Worm (Caenorhabditis elegans) whole organism, L1 larva: ENCODE data around the gene sec-61.B.

Experiments
- C16A3.4 ChIP-seq: fragments of 150-350 bp; optimal IDR thresholded peaks from 2 replicates; lab custom pipeline; 2014; ENCODE audit warnings: missing biosample characterization, missing genetic modification characterization
- C34B4.2 ChIP-seq: sonication (generic microtip); optimal IDR thresholded peaks from 2 replicates; lab custom pipeline; 2017; ENCODE audit warnings: mild to moderate bottlenecking, missing genetic modification characterization, missing compliant biosample characterization
- alr-1 ChIP-seq: fragments of 200-800 bp; sonication (Bioruptor generic); optimal IDR thresholded peaks from 2 replicates; lab custom pipeline; 2018; ENCODE audit warnings: borderline replicate concordance, mild to moderate bottlenecking, missing genetic modification characterization, missing compliant biosample characterization
- ceh-63 ChIP-seq: fragments of 200-800 bp; sonication (Bioruptor generic); optimal IDR thresholded peaks from 2 replicates; lab custom pipeline; 2018; ENCODE audit warnings: mild to moderate bottlenecking, missing genetic modification characterization, missing compliant biosample characterization
- ceh-8 ChIP-seq: fragments of 200-800 bp; sonication (Bioruptor generic); optimal IDR thresholded peaks from 2 replicates; lab custom pipeline; 2018; ENCODE audit warnings: mild to moderate bottlenecking, missing genetic modification characterization, moderate library complexity, missing compliant biosample characterization
- ceh-90 ChIP-seq: sonication (generic microtip); optimal IDR thresholded peaks from 2 replicates; lab custom pipeline; 2016; ENCODE audit warnings: missing genetic modification characterization, missing compliant biosample characterization
- dpl-1 ChIP-seq, 3 experiments: fragments of 150-350 bp in 2 of 3; sonication (generic microtip) in 1 of 3; optimal IDR thresholded peaks; 2 replicates each; lab custom pipeline; 2014 to 2017; ENCODE audit warnings: missing biosample characterization in 3 of 3, missing genetic modification characterization in 3 of 3, missing genetic modification reagents in 3 of 3
- dsc-1 ChIP-seq: sonication (generic microtip); optimal IDR thresholded peaks from 2 replicates; lab custom pipeline; 2016; ENCODE audit warnings: mild to moderate bottlenecking, missing genetic modification characterization, missing compliant biosample characterization
- elt-2 ChIP-seq: sonication (generic microtip); optimal IDR thresholded peaks from 2 replicates; lab custom pipeline; 2016; ENCODE audit warnings: missing genetic modification characterization, mild to moderate bottlenecking, inconsistent platforms, missing compliant biosample characterization, missing genetic modification reagents
- ets-5 ChIP-seq: fragments of 200-800 bp; sonication (Bioruptor generic); IDR thresholded peaks from 2 replicates; pipeline ENCODE4 v1.3.6; 2022; ENCODE audit warnings: missing genetic modification characterization, missing compliant biosample characterization
- fkh-10 ChIP-seq: sonication (generic microtip); optimal IDR thresholded peaks from 2 replicates; lab custom pipeline; 2017; ENCODE audit warnings: missing biosample characterization, missing genetic modification reagents, missing genetic modification characterization
- fkh-4 ChIP-seq: sonication (generic microtip); optimal IDR thresholded peaks from 2 replicates; lab custom pipeline; 2016; ENCODE audit warnings: missing compliant biosample characterization, missing genetic modification characterization, borderline replicate concordance
- fkh-8 ChIP-seq: sonication (generic microtip); optimal IDR thresholded peaks from 2 replicates; lab custom pipeline; 2016; ENCODE audit warnings: mild to moderate bottlenecking, missing genetic modification characterization, missing compliant biosample characterization
- fos-1 ChIP-seq: fragments of 150-350 bp; optimal IDR thresholded peaks from 2 replicates; lab custom pipeline; 2014; ENCODE audit warnings: missing biosample characterization, missing genetic modification characterization
- grh-1 ChIP-seq: fragments of 200-800 bp; sonication (Bioruptor generic); IDR thresholded peaks from 2 replicates; pipeline ENCODE4 v1.3.6; 2022; ENCODE audit warnings: missing genetic modification reagents, missing genetic modification characterization, missing compliant biosample characterization
- hlh-17 ChIP-seq: fragments of 200-800 bp; sonication (Bioruptor generic); optimal IDR thresholded peaks from 2 replicates; lab custom pipeline; 2018; ENCODE audit warnings: missing genetic modification characterization, mild to moderate bottlenecking, missing compliant biosample characterization, moderate library complexity, borderline replicate concordance
- hpl-2 ChIP-seq: fragments of 150-350 bp; optimal IDR thresholded peaks from 2 replicates; lab custom pipeline; 2014; ENCODE audit warnings: missing biosample characterization, missing genetic modification reagents, missing genetic modification characterization
- lin-14 ChIP-seq: fragments of 200-800 bp; sonication (Bioruptor generic); optimal IDR thresholded peaks from 2 replicates; lab custom pipeline; 2018; ENCODE audit warnings: mild to moderate bottlenecking, missing genetic modification characterization, moderate library complexity, missing compliant biosample characterization
- lin-39 ChIP-seq: fragments of 150-350 bp; optimal IDR thresholded peaks from 2 replicates; lab custom pipeline; 2014; ENCODE audit warnings: missing biosample characterization, missing genetic modification reagents, missing genetic modification characterization
- lsy-2 ChIP-seq, 2 experiments: fragments of 150-350 bp; optimal IDR thresholded peaks; 2 replicates each; lab custom pipeline; 2014; ENCODE audit warnings: missing biosample characterization in 2 of 2, missing genetic modification characterization in 2 of 2
- mab-9 ChIP-seq: fragments of 200-800 bp; sonication (Bioruptor generic); IDR thresholded peaks from 2 replicates; pipeline ENCODE4 v1.3.6; 2022; ENCODE audit warnings: missing genetic modification reagents, missing genetic modification characterization, missing compliant biosample characterization
- mdl-1 ChIP-seq, 2 experiments: fragments of 150-350 bp; optimal IDR thresholded peaks; 2 replicates each; lab custom pipeline; 2014 to 2017; ENCODE audit warnings: missing biosample characterization in 2 of 2, missing genetic modification characterization in 2 of 2, inconsistent platforms in 1 of 2
- mep-1 ChIP-seq: fragments of 150-350 bp; optimal IDR thresholded peaks from 2 replicates; lab custom pipeline; 2014; ENCODE audit warnings: missing biosample characterization, missing genetic modification characterization
- nhr-11 ChIP-seq: fragments of 150-350 bp; optimal IDR thresholded peaks from 2 replicates; lab custom pipeline; 2014; ENCODE audit warnings: missing biosample characterization, missing genetic modification characterization
- nhr-19 ChIP-seq: fragments of 200-800 bp; sonication (Bioruptor generic); conservative IDR thresholded peaks from 2 replicates; pipeline ENCODE4 v1.3.6; 2022; ENCODE audit warnings: missing genetic modification characterization, missing compliant biosample characterization
- nhr-20 ChIP-seq: sonication (generic microtip); optimal IDR thresholded peaks from 2 replicates; lab custom pipeline; 2016; ENCODE audit warnings: mild to moderate bottlenecking, missing genetic modification characterization, missing compliant biosample characterization
- nhr-237 ChIP-seq: fragments of 150-350 bp; optimal IDR thresholded peaks from 2 replicates; lab custom pipeline; 2014; ENCODE audit warnings: missing biosample characterization, missing genetic modification characterization
- nhr-28 ChIP-seq: fragments of 150-350 bp; optimal IDR thresholded peaks from 2 replicates; lab custom pipeline; 2014; ENCODE audit warnings: missing biosample characterization, missing genetic modification characterization
- nhr-47 ChIP-seq: sonication (generic microtip); optimal IDR thresholded peaks from 2 replicates; lab custom pipeline; 2016; ENCODE audit warnings: mild to moderate bottlenecking, missing genetic modification characterization, moderate library complexity, missing compliant biosample characterization
- nhr-77 ChIP-seq: fragments of 150-350 bp; optimal IDR thresholded peaks from 2 replicates; lab custom pipeline; 2014; ENCODE audit warnings: missing biosample characterization, missing genetic modification characterization
- nhr-85 ChIP-seq: sonication (generic microtip); peaks from one replicate; lab custom pipeline; 2016; ENCODE audit warnings: missing genetic modification characterization, inconsistent platforms, missing compliant biosample characterization
- nhr-90 ChIP-seq: sonication (generic microtip); optimal IDR thresholded peaks from 2 replicates; lab custom pipeline; 2016; ENCODE audit warnings: mild to moderate bottlenecking, missing genetic modification characterization, missing compliant biosample characterization; ENCODE audit not compliant: poor library complexity
- rnt-1 ChIP-seq: sonication (generic microtip); optimal IDR thresholded peaks from 2 replicates; lab custom pipeline; 2016; ENCODE audit warnings: mild to moderate bottlenecking, missing genetic modification characterization, moderate library complexity, missing compliant biosample characterization
- skn-1 ChIP-seq: fragments of 150-350 bp; optimal IDR thresholded peaks from 2 replicates; lab custom pipeline; 2014; ENCODE audit warnings: missing biosample characterization, missing genetic modification characterization
- sox-4 ChIP-seq: sonication (generic microtip); optimal IDR thresholded peaks from 2 replicates; lab custom pipeline; 2016; ENCODE audit warnings: missing genetic modification characterization, missing compliant biosample characterization
- sup-37 ChIP-seq: fragments of 200-800 bp; sonication (Bioruptor generic); optimal IDR thresholded peaks from 2 replicates; lab custom pipeline; 2018; ENCODE audit warnings: mild to moderate bottlenecking, missing genetic modification characterization, missing compliant biosample characterization
- swsn-7 ChIP-seq: sonication (generic microtip); optimal IDR thresholded peaks from 2 replicates; lab custom pipeline; 2016; ENCODE audit warnings: missing genetic modification characterization, missing compliant biosample characterization
- tlp-1 ChIP-seq: fragments of 150-350 bp; optimal IDR thresholded peaks from 2 replicates; lab custom pipeline; 2014; ENCODE audit warnings: missing biosample characterization, missing genetic modification characterization
- unc-130 ChIP-seq: fragments of 150-350 bp; optimal IDR thresholded peaks from 2 replicates; lab custom pipeline; 2017; ENCODE audit warnings: missing biosample characterization, missing genetic modification characterization, inconsistent platforms
- unc-62 ChIP-seq: fragments of 150-350 bp; optimal IDR thresholded peaks from 2 replicates; lab custom pipeline; 2014; ENCODE audit warnings: missing biosample characterization, missing genetic modification reagents, missing genetic modification characterization
- zip-4 ChIP-seq: fragments of 200-800 bp; sonication (Bioruptor generic); optimal IDR thresholded peaks from 2 replicates; lab custom pipeline; 2018; ENCODE audit warnings: mild to moderate bottlenecking, missing genetic modification characterization, moderate library complexity, missing compliant biosample characterization
- ztf-11 ChIP-seq, 2 experiments: sonication (generic microtip); optimal IDR thresholded peaks; 2 replicates each; lab custom pipeline; 2016 to 2017; ENCODE audit warnings: missing genetic modification characterization in 2 of 2, missing biosample characterization in 1 of 2, missing compliant biosample characterization in 1 of 2
- ztf-4 ChIP-seq: fragments of 150-350 bp; optimal IDR thresholded peaks from 2 replicates; lab custom pipeline; 2014; ENCODE audit warnings: missing biosample characterization, missing genetic modification characterization

Gene sec-61.B

DNA sequence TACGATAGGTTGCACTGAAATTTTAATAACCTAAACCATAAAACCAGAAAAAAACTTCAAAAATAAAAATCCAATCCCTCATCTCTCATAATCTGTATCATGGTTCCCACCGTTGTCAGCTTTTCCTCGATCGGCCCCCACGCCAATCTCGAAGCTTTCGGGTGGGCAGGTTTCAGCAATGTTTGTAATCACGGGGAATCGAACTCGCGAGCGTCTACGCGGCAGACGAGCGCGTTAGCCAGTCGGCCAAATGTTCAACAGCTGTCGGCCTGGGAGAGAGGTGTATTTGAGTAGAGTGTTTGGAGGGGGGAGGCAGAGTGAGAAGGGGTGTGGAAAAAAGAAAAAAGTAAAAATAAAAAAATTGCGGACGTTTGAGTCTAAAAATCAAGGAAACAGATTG, 20.0 kb upstream of the sec-61.B start (continued):
- peak; percentile 48 for TF ChIP-seq zip-4 (GFP tag; lab: Kevin White, UChicago)
- no peak for TF ChIP-seq ets-5 (GFP tag; lab: Robert Waterston, UW)
- peak; percentile 86 for TF ChIP-seq nhr-90 (tag; lab: Kevin White, UChicago)
- TF ChIP-seq nhr-19: peak; percentile 80
- peak; percentile 26; the same call in 1 of the 2 replicates for TF ChIP-seq grh-1
- peak; percentile 48 for TF ChIP-seq ceh-90 (tag; lab: Kevin White, UChicago)
- peak; percentile 76 to 88 for TF ChIP-seq lsy-2 (tag; optimal IDR thresholded peaks at IDR 0.05; lab: Kevin White, UChicago)
- TF ChIP-seq swsn-7 (tag; lab: Kevin White, UChicago): peak; percentile 84
- peak; percentile 55; the same call in 1 of the 2 replicates for TF ChIP-seq mab-9 (GFP tag; lab: Robert Waterston, UW)
- TF ChIP-seq nhr-85 (tag; lab: Kevin White, UChicago): peak; percentile 69
- peak; percentile 80 for TF ChIP-seq fkh-10 (GFP tag; lab: Kevin White, UChicago)
- peak in 1 of 2 experiments; percentile 70 for TF ChIP-seq mdl-1 (tag; optimal IDR thresholded peaks at IDR 0.05; lab: Kevin White, UChicago)
- TF ChIP-seq nhr-47 (tag; lab: Kevin White, UChicago): peak; percentile 91
- TF ChIP-seq dpl-1 (GFP tag; optimal IDR thresholded peaks at IDR 0.05; lab: Kevin White, UChicago): peak; percentile 54 to 71 (median 64)
- peak in 1 of 2 experiments; percentile 77 for TF ChIP-seq ztf-11 (tag; optimal IDR thresholded peaks at IDR 0.05; lab: Kevin White, UChicago)
- peak; percentile 85 for TF ChIP-seq fkh-8 (tag; lab: Kevin White, UChicago)
- TF ChIP-seq rnt-1: peak; percentile 93
- TF ChIP-seq nhr-237 (tag; lab: Kevin White, UChicago): peak; percentile 23
- peak; percentile 32 for TF ChIP-seq lin-39
- peak; percentile 53 for TF ChIP-seq sup-37 (GFP tag; lab: Kevin White, UChicago)
- peak; percentile 50 for TF ChIP-seq ztf-4 (tag; lab: Kevin White, UChicago)
- TF ChIP-seq nhr-77 (tag; lab: Kevin White, UChicago): peak; percentile 86
- no peak for TF ChIP-seq tlp-1
- peak; percentile 89 for TF ChIP-seq dsc-1 (tag; lab: Kevin White, UChicago)
- peak; percentile 37 for TF ChIP-seq sox-4 (tag; lab: Kevin White, UChicago)
- TF ChIP-seq elt-2 (tag; lab: Kevin White, UChicago): peak; percentile 45
- TF ChIP-seq fos-1 (tag; lab: Kevin White, UChicago): peak; percentile 73
- peak; percentile 92 for TF ChIP-seq skn-1 (tag; lab: Kevin White, UChicago)
- TF ChIP-seq ceh-8: peak; percentile 65
- peak; percentile 81 for TF ChIP-seq nhr-20 (tag; lab: Kevin White, UChicago)

DNA sequence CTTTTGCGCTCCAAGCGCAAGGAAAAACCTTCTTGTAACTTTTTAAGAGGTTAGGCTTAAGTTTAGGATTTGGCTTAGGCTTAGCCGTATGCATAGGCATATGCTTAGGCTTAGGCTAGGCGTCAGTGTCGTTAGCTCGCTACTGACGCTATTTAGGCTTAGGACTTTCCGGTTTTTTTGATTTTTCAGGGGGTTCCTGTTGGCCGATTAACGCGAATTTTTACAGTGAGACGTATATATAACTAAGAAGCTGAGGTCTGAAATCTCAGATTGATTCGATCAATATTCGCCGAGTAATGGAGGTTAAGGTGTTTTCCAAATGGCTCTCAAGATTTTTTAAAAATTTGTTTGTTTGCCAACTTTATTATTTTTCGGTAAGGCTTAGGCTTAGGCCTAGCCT, 19.2 kb upstream of the sec-61.B start:
- TF ChIP-seq C16A3.4 (no peak), elt-2 (tag; lab: Kevin White, UChicago) (no peak), alr-1 (no peak), fkh-8 (tag; lab: Kevin White, UChicago) (no peak), fkh-4 (no peak), hpl-2 (GFP tag; lab: Kevin White, UChicago) (no peak), nhr-90 (tag; lab: Kevin White, UChicago) (no peak), fkh-10 (GFP tag; lab: Kevin White, UChicago) (no peak), C34B4.2 (no peak), swsn-7 (tag; lab: Kevin White, UChicago) (no peak), unc-62 (GFP tag; lab: Kevin White, UChicago) (no peak), fos-1 (tag; lab: Kevin White, UChicago) (no peak), dpl-1 (GFP tag; optimal IDR thresholded peaks at IDR 0.05; lab: Kevin White, UChicago) (no peak), nhr-237 (tag; lab: Kevin White, UChicago) (no peak), hlh-17 (GFP tag; lab: Kevin White, UChicago) (no peak), nhr-28 (tag; lab: Kevin White, UChicago) (no peak)
- TF ChIP-seq, all 84 proteins: peak for 0

DNA sequence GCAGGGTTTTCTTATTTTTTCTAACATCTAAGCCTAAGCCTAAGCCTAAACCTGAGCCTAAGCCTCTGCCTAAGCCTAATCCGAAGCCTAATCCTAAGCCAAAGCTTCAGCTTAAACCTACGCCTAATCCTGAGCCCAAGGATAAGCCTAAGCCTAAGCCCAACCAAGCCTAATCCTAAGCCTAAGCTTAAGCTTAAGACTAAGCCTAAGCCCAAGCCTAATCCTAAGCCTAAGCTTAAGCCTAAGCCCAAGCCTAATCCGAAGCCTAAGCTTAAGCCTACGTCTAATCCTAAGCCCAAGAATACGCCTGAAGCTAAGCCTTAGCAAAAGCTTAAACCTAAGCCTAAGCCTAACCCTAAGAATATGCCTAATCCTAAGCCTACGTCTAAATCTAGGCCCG, 14.9 kb upstream of the sec-61.B start:
- no peak for TF ChIP-seq nhr-90 (tag; lab: Kevin White, UChicago)
- TF ChIP-seq sox-4 (tag; lab: Kevin White, UChicago): no peak
- TF ChIP-seq unc-130 (tag; lab: Kevin White, UChicago): no peak
- TF ChIP-seq nhr-11: no peak
- TF ChIP-seq nhr-85 (tag; lab: Kevin White, UChicago): no peak
- no peak for TF ChIP-seq grh-1
- no peak for TF ChIP-seq lin-14 (GFP tag; lab: Kevin White, UChicago)
- no peak for TF ChIP-seq mep-1 (tag; lab: Kevin White, UChicago)
- TF ChIP-seq ceh-63 (GFP tag; lab: Kevin White, UChicago): no peak
